Worm (Caenorhabditis elegans): Measurements from ENCODE around the gene cyn-17.

- TF ChIP-seq Y55F3AM.14 (GFP tag; optimal IDR thresholded peaks at IDR 0.05) (no peak), nhr-237 (tag; optimal IDR thresholded peaks at IDR 0.05) (no peak), aly-2 (tag; optimal IDR thresholded peaks at IDR 0.05) (no peak), nhr-25 (tag; optimal IDR thresholded peaks at IDR 0.05) (no peak), nhr-77 (tag; optimal IDR thresholded peaks at IDR 0.05) (no peak), egl-27 (tag; optimal IDR thresholded peaks at IDR 0.05) (no peak), elt-3 (tag; optimal IDR thresholded peaks at IDR 0.05) (no peak), dmd-4 (tag; optimal IDR thresholded peaks at IDR 0.05) (no peak), snpc-4 (tag; optimal IDR thresholded peaks at IDR 0.05) (no peak), elt-1 (tag; optimal IDR thresholded peaks at IDR 0.05) (no peak), nhr-11 (tag; optimal IDR thresholded peaks at IDR 0.05) (no peak), nhr-23 (tag; optimal IDR thresholded peaks at IDR 0.05) (no peak), skn-1 (tag; optimal IDR thresholded peaks at IDR 0.05) (no peak), blmp-1 (tag; optimal IDR thresholded peaks at IDR 0.05; ENCODE audit: insufficient read depth) (no peak)
These were observed 27.0 kb upstream of the cyn-17 start for ce11 chrV:5772503-5772902.

All from whole organism, L2 larva.